Fruit fly (Drosophila melanogaster) S2 (cell line): ENCODE data around the gene Cog4.

Source experiments
- CG8478 ChIP-seq: fragments of >200 bp; optimal IDR thresholded peaks from 2 replicates; lab custom pipeline; 2018
- CTCF ChIP-seq, 2 experiments: fragments of >200 bp; optimal IDR thresholded peaks; 2 replicates each; lab custom pipeline; 2018

The Cog4 gene

DNA sequence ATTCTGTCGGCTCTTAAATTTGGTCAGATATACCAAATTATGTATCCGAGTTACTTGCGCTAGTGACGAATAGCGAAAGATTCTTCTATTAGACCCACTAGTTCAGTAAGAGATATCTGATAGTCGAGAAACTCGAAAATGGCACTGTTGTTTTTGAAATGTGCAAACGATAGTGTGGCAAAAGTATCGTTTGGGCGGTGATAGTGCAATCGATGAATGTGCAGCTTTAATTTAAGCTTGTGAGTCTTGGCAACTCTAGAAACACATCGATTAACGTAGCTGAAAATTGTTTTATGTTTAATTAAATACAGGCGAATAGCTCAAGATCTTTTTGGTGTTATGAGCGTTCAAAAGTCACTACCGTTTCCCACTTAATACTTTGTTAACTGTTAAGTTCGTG is 51.1 kb downstream of the Cog4 start, which contains the start of gene STUB1:
STUB1 (plus strand) TSS at position 232 of the 400 bp plus-strand sequence.
- TF ChIP-seq CTCF (optimal IDR thresholded peaks at IDR 0.05; lab: Kevin White, UChicago) (no peak), CG8478 (lab: Kevin White, UChicago) (no peak)

DNA sequence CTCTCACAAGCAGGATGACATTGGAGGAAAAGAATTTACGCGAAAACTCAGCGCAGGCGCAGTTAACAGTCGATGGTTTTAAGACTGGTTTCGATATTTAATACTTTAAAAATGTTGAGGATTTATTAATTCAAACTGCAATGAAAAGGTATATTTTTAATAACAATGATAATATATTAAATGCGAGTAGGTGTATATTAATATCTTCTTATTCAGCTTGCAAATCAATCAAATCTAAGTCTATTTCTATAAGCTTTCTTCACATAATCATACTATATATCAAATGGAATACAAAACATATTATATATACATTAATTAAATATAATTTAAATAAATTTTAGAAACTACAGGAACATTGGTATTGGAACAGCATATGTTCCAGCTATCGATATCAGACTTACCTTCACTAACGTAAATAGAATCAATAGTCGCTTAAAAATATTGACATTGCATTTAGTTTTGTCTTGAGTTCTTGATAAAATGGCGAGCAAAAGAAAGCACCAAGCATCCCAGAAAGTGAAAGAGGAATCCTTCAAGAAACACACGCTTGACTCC is 52.7 kb downstream of the Cog4 start, which contains the start of the genes TBC1D16 and holn1:
TBC1D16 (minus strand) TSS at position 51 of the 555 bp plus-strand sequence.
holn1 (plus strand) TSS at position 390 of the 555 bp plus-strand sequence.
- TF ChIP-seq CG8478 (lab: Kevin White, UChicago) (no peak), CTCF (optimal IDR thresholded peaks at IDR 0.05; lab: Kevin White, UChicago) (no peak)
